Fruit fly (Drosophila melanogaster) whole organism, prepupa: ENCODE data around the gene CG11162.

Source experiments
- Blimp-1 ChIP-seq: fragments of 200-800 bp; sonication (Bioruptor generic); optimal IDR thresholded peaks from 3 replicates; lab custom pipeline; 2017; ENCODE audit warnings: missing biosample characterization, missing genetic modification characterization, mild to moderate bottlenecking, moderate library complexity, missing genetic modification reagents
- CG10631 ChIP-seq: fragments of 200-800 bp; sonication (Bioruptor generic); optimal IDR thresholded peaks from 2 replicates; lab custom pipeline; 2016; ENCODE audit warnings: missing biosample characterization, missing genetic modification characterization
- CG6808 ChIP-seq: fragments of 200-800 bp; sonication (Bioruptor generic); optimal IDR thresholded peaks from 3 replicates; lab custom pipeline; 2017; ENCODE audit warnings: missing biosample characterization, missing genetic modification characterization, mild to moderate bottlenecking, moderate library complexity, missing genetic modification reagents
- CG7368 ChIP-seq: fragments of 200-800 bp; sonication (Bioruptor generic); optimal IDR thresholded peaks from 3 replicates; lab custom pipeline; 2016; ENCODE audit warnings: missing biosample characterization, missing genetic modification characterization
- Gug ChIP-seq: fragments of 200-800 bp; sonication (Bioruptor generic); IDR thresholded peaks from 2 replicates; pipeline ENCODE4 v1.3.6; 2022; ENCODE audit warnings: missing biosample characterization, missing genetic modification characterization
- OdsH ChIP-seq: fragments of 200-800 bp; sonication (Bioruptor generic); optimal IDR thresholded peaks from 3 replicates; lab custom pipeline; 2016; ENCODE audit warnings: missing biosample characterization, missing genetic modification characterization
- Sox102F ChIP-seq: fragments of 200-800 bp; sonication (Bioruptor generic); optimal IDR thresholded peaks from 2 replicates; lab custom pipeline; 2016; ENCODE audit warnings: missing biosample characterization, mild to moderate bottlenecking, missing genetic modification characterization
- Sox15 ChIP-seq: fragments of 200-800 bp; sonication (Bioruptor generic); optimal IDR thresholded peaks from 3 replicates; lab custom pipeline; 2016; ENCODE audit warnings: missing biosample characterization, missing genetic modification characterization
- fkh ChIP-seq: fragments of 200-800 bp; sonication (Bioruptor generic); optimal IDR thresholded peaks from 3 replicates; lab custom pipeline; 2017; ENCODE audit warnings: missing biosample characterization, mild to moderate bottlenecking, missing genetic modification characterization, moderate library complexity

DNA sequence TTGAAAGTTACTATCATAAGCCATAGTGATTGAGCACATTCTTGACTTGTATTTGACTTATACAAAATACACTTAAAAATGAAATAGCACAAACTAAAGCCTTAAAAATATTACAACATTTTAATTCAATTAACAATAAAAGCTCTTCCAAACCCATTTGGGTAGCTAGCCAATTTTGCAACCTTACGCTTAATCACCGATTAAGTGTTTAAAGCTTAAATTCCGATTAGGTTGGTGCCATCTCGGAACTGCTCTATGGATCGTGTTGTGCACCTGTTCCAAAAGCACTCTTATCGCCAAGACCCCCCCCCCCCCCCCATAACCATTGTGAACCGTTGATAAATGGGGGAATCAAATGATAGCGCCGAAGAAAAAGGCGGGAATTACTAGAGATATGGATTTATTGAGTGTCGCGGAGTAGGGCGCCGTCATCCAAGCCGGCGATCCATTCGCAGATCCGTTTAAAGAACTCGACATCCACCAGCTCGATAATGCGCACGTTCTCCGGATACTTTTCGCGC, 1.3 kb downstream of the CG11162 start:
- TF ChIP-seq Gug (no peak), Sox102F (GFP tag; lab: Kevin White, UChicago) (no peak), Blimp-1 (GFP tag; lab: Kevin White, UChicago) (no peak), Sox15 (GFP tag; lab: Kevin White, UChicago) (no peak), CG6808 (GFP tag; lab: Kevin White, UChicago) (no peak), CG10631 (GFP tag; lab: Kevin White, UChicago) (no peak), OdsH (no peak), fkh (GFP tag; lab: Kevin White, UChicago) (no peak), CG7368 (GFP tag; lab: Kevin White, UChicago) (no peak)
